Fruit fly (Drosophila melanogaster): ENCODE results near the gene Doc3.

Gene Doc3

DNA sequence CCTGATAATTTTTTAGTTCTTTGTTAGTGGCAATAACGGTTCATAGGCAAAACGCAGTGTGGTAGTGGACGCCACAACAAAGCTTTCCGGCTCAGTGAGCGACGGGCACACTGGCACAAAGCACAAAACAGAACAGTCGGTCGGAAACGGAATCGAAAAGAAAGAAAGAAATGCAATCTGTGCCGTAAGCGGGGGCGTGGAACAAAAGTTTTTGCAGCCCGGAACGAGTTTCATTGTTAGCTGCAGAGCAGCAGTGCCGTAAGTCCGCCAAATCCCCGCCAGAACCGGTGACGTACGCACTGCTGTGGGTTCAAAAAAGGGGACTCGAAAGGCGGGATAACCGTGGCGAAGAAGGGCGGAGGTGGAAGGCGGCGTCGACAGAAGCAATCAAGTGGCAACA is 36.6 kb upstream of the Doc3 start, which contains the start of gene CG5026 (continued):
- TF ChIP-seq CrebB (tag; optimal IDR thresholded peaks at IDR 0.05) (no peak), Ravus (GFP tag; IDR thresholded peaks at IDR 0.05) (no peak), Ets65A (GFP tag) (peak; percentile 87), CG13287 (GFP tag; IDR thresholded peaks at IDR 0.05; ENCODE audit: partially characterized antibody) (peak; percentile 53), CG34422 (GFP tag; IDR thresholded peaks at IDR 0.05) (0 out of 3 replicates have a peak, but pooled peaks have one; percentile 14), Dbx (GFP tag; IDR thresholded peaks at IDR 0.05) (0 out of 3 replicates have a peak, but pooled peaks have one; percentile 26), zen2 (GFP tag; IDR thresholded peaks at IDR 0.05; ENCODE audit: partially characterized antibody) (no peak), chinmo (GFP tag; IDR thresholded peaks at IDR 0.05; ENCODE audit: partially characterized antibody) (0 out of 4 replicates have a peak, but pooled peaks have one; percentile 25), CG7987 (GFP tag; optimal IDR thresholded peaks at IDR 0.05) (peak; percentile 12), Doc3 (GFP tag; IDR thresholded peaks at IDR 0.05; ENCODE audit: partially characterized antibody) (no peak), hkb (optimal IDR thresholded peaks at IDR 0.05) (no peak), hkb (GFP tag; IDR thresholded peaks at IDR 0.05) (no peak), unpg (GFP tag; optimal IDR thresholded peaks at IDR 0.05) (no peak), CTCF (GFP tag; optimal IDR thresholded peaks at IDR 0.05) (peak; percentile 13)

DNA sequence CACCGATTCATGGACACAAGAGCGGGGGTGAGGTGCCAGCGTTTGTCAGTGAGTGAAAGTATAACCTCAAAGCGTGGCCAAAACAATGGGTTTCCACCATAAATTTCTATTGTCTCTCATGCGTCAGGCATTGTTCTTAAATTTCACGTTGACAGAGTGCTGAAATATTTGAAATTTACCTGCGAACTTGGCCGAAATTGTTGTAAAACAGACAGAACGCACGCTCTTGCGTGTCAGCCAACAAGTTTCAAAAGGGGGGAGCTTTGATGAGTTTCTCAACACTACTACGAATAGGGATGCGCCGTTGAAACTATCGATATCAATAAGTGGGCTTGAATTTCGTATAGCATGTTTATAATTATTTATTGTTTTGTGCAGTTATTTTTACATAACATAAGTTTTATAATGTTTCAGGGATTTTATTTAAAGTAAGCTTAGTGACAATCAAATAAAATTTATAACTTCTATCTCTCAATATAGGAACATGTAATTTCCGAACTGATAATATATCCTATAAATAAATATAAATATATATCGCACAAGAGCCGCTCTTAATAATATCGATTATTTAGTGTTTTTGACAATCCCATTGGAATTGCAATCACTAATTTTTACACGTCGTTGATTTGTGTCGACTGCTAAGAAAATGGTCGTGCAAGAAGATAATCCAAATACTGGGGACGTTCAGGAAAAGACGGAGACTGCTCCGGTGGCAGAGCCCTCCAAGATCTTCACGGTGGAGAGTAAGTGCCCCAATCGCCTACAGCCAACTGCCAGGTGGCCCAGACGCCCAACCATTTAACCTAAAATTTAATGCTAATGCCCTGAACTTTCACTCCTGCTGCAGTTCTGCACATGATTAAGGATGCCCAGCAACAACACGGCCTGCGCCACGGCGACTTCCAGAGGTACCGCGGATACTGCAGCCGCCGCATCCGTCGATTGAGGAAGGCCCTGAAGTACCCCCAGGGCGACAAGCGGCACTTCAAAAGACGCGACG is 30.2 kb upstream of the Doc3 start, which contains the start of the genes pix and Srp68:
Gene pix, minus strand, starts transcription at position 288 of the 1,000 bp plus-strand sequence.
Gene Srp68, plus strand, starts transcription at position 569 of the 1,000 bp plus-strand sequence.
- TF ChIP-seq CG2875 (GFP tag; optimal IDR thresholded peaks at IDR 0.05) (no peak), Ada2b (GFP tag; IDR thresholded peaks at IDR 0.05) (no peak), twi (tag; optimal IDR thresholded peaks at IDR 0.05) (peak; percentile 63), HmgD (GFP tag; optimal IDR thresholded peaks at IDR 0.05) (no peak), pfk (GFP tag; optimal IDR thresholded peaks at IDR 0.05) (no peak), Antp (GFP tag; optimal IDR thresholded peaks at IDR 0.05) (peak; percentile 31), CG12236 (GFP tag; optimal IDR thresholded peaks at IDR 0.05) (no peak), Dip3 (GFP tag; optimal IDR thresholded peaks at IDR 0.05) (peak; percentile 49), Ssrp (tag; optimal IDR thresholded peaks at IDR 0.05) (peak; percentile 34), lbe (GFP tag; optimal IDR thresholded peaks at IDR 0.05) (peak; percentile 51), Ptx1 (GFP tag; IDR thresholded peaks at IDR 0.05) (peak; percentile 65), jigr1 (GFP tag; IDR thresholded peaks at IDR 0.05) (no peak), CG18764 (GFP tag; optimal IDR thresholded peaks at IDR 0.05) (peak; percentile 31), CG6683 (GFP tag; optimal IDR thresholded peaks at IDR 0.05) (peak; percentile 18), CG6765 (GFP tag; optimal IDR thresholded peaks at IDR 0.05) (peak; percentile 71), bcd (GFP tag; optimal IDR thresholded peaks at IDR 0.05) (peak; percentile 51), sim (GFP tag; IDR thresholded peaks at IDR 0.05) (no peak), Scr (GFP tag; IDR thresholded peaks at IDR 0.05; ENCODE audit: partially characterized antibody) (peak; percentile 93), Atf-2 (GFP tag; optimal IDR thresholded peaks at IDR 0.05) (no peak), fu2 (GFP tag; optimal IDR thresholded peaks at IDR 0.05) (peak; percentile 36), bigmax (GFP tag; optimal IDR thresholded peaks at IDR 0.05) (peak; percentile 97), CG15696 (tag; optimal IDR thresholded peaks at IDR 0.05) (peak; percentile 66), CG11504 (tag; optimal IDR thresholded peaks at IDR 0.05) (no peak), ham (GFP tag; IDR thresholded peaks at IDR 0.05) (no peak), CG2712 (tag; optimal IDR thresholded peaks at IDR 0.05) (peak; percentile 82), maf-S (GFP tag; optimal IDR thresholded peaks at IDR 0.05) (peak; percentile 56), CG11723 (GFP tag; optimal IDR thresholded peaks at IDR 0.05) (no peak), CG4854 (GFP tag; optimal IDR thresholded peaks at IDR 0.05) (peak; percentile 32), chif (GFP tag; optimal IDR thresholded peaks at IDR 0.05) (peak; percentile 13 to 47), Hmx (GFP tag; optimal IDR thresholded peaks at IDR 0.05) (no peak), CG7357 (GFP tag; IDR thresholded peaks at IDR 0.05) (no peak), NK7.1 (GFP tag; optimal IDR thresholded peaks at IDR 0.05) (no peak), Fer3 (tag; optimal IDR thresholded peaks at IDR 0.05) (peak; percentile 47), Camta (GFP tag; optimal IDR thresholded peaks at IDR 0.05) (no peak), wor (GFP tag; IDR thresholded peaks at IDR 0.05) (no peak)

Measured in whole organism, embryonic.